Worm (Caenorhabditis elegans): ENCODE results near the gene F21D5.9.

DNA sequence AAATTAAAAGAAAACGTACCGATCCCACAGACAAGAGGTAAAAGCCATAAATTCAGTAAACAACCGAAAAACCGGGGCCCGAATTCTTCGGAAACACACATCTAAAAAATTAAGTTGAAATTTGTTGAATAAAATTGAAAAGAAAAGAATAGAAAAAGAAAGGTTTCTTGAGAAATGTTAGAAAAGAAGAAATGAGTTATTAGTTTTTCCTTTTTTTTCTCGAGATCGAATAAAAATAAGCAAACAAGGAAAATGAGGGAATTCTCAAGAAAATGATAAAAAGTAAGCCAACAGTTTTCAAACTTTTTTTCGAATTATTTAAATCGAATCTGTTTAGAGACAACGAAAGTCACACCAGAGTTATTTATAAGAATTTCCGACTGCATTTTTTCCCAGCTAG is 18.3 kb upstream of the F21D5.9 start, which contains the start of gene H23L24.4:
- TF ChIP-seq pha-4 (tag; optimal IDR thresholded peaks at IDR 0.05) = no peak
- TF ChIP-seq fkh-10 (GFP tag; optimal IDR thresholded peaks at IDR 0.05) = no peak
- TF ChIP-seq ztf-16 (tag; optimal IDR thresholded peaks at IDR 0.05) = no peak
